Worm (Caenorhabditis elegans) whole organism, young adult: ENCODE results near the gene elo-8.

ENCODE experiments used
- F10E7.11 ChIP-seq: sonication (generic microtip); optimal IDR thresholded peaks from 2 replicates; lab custom pipeline; 2017; ENCODE audit warnings: mild to moderate bottlenecking, missing genetic modification characterization, moderate library complexity, missing compliant biosample characterization
- ama-1 ChIP-seq, 3 experiments: fragments of 150-350 bp in 1 of 3; sonication (generic microtip) in 2 of 3; optimal IDR thresholded peaks; 2 replicates each; lab custom pipeline; 2014 to 2018; ENCODE audit warnings: missing biosample characterization in 2 of 3, missing genetic modification characterization in 2 of 3, missing genetic modification reagents in 2 of 3
- ceh-27 ChIP-seq: fragments of 200-800 bp; sonication (Bioruptor generic); optimal IDR thresholded peaks from 2 replicates; lab custom pipeline; 2018; ENCODE audit warnings: mild to moderate bottlenecking, missing genetic modification characterization, moderate library complexity, missing compliant biosample characterization
- lin-35 ChIP-seq, 3 experiments: fragments of 150-350 bp in 2 of 3; sonication (generic microtip) in 1 of 3; optimal IDR thresholded peaks; 2 replicates each; lab custom pipeline; 2014 to 2018; ENCODE audit warnings: missing biosample characterization in 3 of 3, missing genetic modification characterization in 3 of 3, missing genetic modification reagents in 3 of 3
- sdz-38 ChIP-seq: sonication (generic microtip); optimal IDR thresholded peaks from 2 replicates; lab custom pipeline; 2016; ENCODE audit warnings: missing genotype, missing genetic modification characterization, missing compliant biosample characterization

DNA sequence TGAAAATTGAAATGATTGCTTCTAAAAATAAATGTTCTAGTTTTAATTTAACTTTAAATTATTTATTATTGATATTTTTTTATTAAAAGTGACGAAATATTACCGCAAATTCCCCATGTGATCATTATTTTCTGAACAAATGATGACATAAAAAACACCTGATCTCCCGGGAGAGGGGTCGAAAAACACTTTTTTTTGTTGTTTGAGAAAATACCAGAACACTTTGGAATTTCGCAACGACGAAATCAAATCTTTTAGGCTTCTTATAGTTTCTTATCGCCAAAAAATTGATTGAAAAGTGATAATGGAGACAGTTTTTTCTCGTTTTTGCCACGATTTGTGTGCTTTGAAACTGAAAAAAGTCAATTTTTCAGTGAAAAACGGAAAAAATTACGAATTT, 12.5 kb upstream of the elo-8 start:
- TF ChIP-seq ceh-27 (GFP tag; lab: Kevin White, UChicago) (no peak), F10E7.11 (tag; lab: Kevin White, UChicago) (no peak), ama-1 (optimal IDR thresholded peaks at IDR 0.05; lab: Kevin White, UChicago) (no peak), ama-1 (GFP tag; optimal IDR thresholded peaks at IDR 0.05; lab: Kevin White, UChicago) (no peak), sdz-38 (tag; lab: Kevin White, UChicago) (no peak), lin-35 (GFP tag; optimal IDR thresholded peaks at IDR 0.05; lab: Kevin White, UChicago) (no peak)
